Fruit fly (Drosophila melanogaster) whole organism, embryonic: ENCODE results near the gene Top3alpha.

Experiments
- ATbp ChIP-seq: fragments of 200-800 bp; sonication (Bioruptor generic); optimal IDR thresholded peaks from 2 replicates; lab custom pipeline; 2017; ENCODE audit warnings: missing biosample characterization, mild to moderate bottlenecking, missing genetic modification characterization, missing genetic modification reagents
- Ada2b ChIP-seq: fragments of 200-800 bp; sonication (Bioruptor generic); IDR thresholded peaks from 2 replicates; pipeline ENCODE4 v1.3.6; 2022; ENCODE audit warnings: missing biosample characterization, missing genetic modification characterization
- Adf1 ChIP-seq: fragments of 200-800 bp; sonication (Bioruptor generic); IDR thresholded peaks from 2 replicates; pipeline ENCODE4 v1.3.6; 2022; ENCODE audit warnings: missing biosample characterization, missing genetic modification characterization
- Aef1 ChIP-seq: fragments of 200-800 bp; sonication (Bioruptor generic); IDR thresholded peaks from 3 replicates; pipeline ENCODE4 v1.3.6; 2022; ENCODE audit warnings: missing biosample characterization, missing genetic modification characterization
- Bgb ChIP-seq: fragments of 200-800 bp; sonication (Bioruptor generic); IDR thresholded peaks from 2 replicates; pipeline ENCODE4 v1.3.6; 2022; ENCODE audit warnings: missing biosample characterization, missing genetic modification characterization; ENCODE audit not compliant: partially characterized antibody
- BtbVII ChIP-seq: fragments of 200-800 bp; sonication (Bioruptor generic); optimal IDR thresholded peaks from 3 replicates; lab custom pipeline; 2017; ENCODE audit warnings: missing biosample characterization, mild to moderate bottlenecking, missing genetic modification characterization
- Bteb2 ChIP-seq: fragments of 200-800 bp; sonication (Bioruptor generic); optimal IDR thresholded peaks from 2 replicates; lab custom pipeline; 2016; ENCODE audit warnings: missing biosample characterization, missing genetic modification characterization
- CG10274 ChIP-seq: fragments of 200-800 bp; sonication (Bioruptor generic); optimal IDR thresholded peaks from 3 replicates; lab custom pipeline; 2017; ENCODE audit warnings: missing biosample characterization, mild to moderate bottlenecking, missing genetic modification characterization
- CG10462 ChIP-seq: fragments of 200-800 bp; sonication (Bioruptor generic); optimal IDR thresholded peaks from 2 replicates; lab custom pipeline; 2016; ENCODE audit warnings: missing biosample characterization, missing genetic modification characterization
- CG10565 ChIP-seq: fragments of 200-800 bp; sonication (Bioruptor generic); optimal IDR thresholded peaks from 3 replicates; lab custom pipeline; 2016; ENCODE audit warnings: missing biosample characterization, mild to moderate bottlenecking, missing genetic modification characterization
- CG10654 ChIP-seq: fragments of 200-800 bp; sonication (Bioruptor generic); optimal IDR thresholded peaks from 2 replicates; lab custom pipeline; 2016; ENCODE audit warnings: missing biosample characterization, missing genetic modification characterization
- CG12155 ChIP-seq: fragments of 200-800 bp; sonication (Bioruptor generic); optimal IDR thresholded peaks from 3 replicates; lab custom pipeline; 2016; ENCODE audit warnings: missing biosample characterization, missing genetic modification characterization
- CG15269 ChIP-seq: fragments of 200-800 bp; sonication (Bioruptor generic); optimal IDR thresholded peaks from 2 replicates; lab custom pipeline; 2018; ENCODE audit warnings: missing biosample characterization, mild to moderate bottlenecking, missing genetic modification characterization, moderate library complexity
- CG15479 ChIP-seq: fragments of 200-800 bp; sonication (Bioruptor generic); optimal IDR thresholded peaks from 3 replicates; lab custom pipeline; 2019; ENCODE audit warnings: missing biosample characterization, mild to moderate bottlenecking, missing genetic modification characterization, moderate library complexity
- CG1602 ChIP-seq: fragments of 200-800 bp; sonication (Bioruptor generic); optimal IDR thresholded peaks from 3 replicates; lab custom pipeline; 2016; ENCODE audit warnings: missing biosample characterization, missing genetic modification characterization
- CG1603 ChIP-seq: fragments of 200-800 bp; sonication (Bioruptor generic); optimal IDR thresholded peaks from 2 replicates; lab custom pipeline; 2019; ENCODE audit warnings: missing biosample characterization, mild to moderate bottlenecking, missing genetic modification characterization, moderate library complexity
- CG17328 ChIP-seq: fragments of 200-800 bp; sonication (Bioruptor generic); IDR thresholded peaks from 2 replicates; pipeline ENCODE4 v1.3.6; 2022; ENCODE audit warnings: missing biosample characterization, missing genetic modification characterization
- CG18599 ChIP-seq: fragments of 200-800 bp; sonication (Bioruptor generic); optimal IDR thresholded peaks from 3 replicates; lab custom pipeline; 2017; ENCODE audit warnings: missing biosample characterization, missing genetic modification characterization, mild to moderate bottlenecking, moderate library complexity, missing genetic modification reagents
- CG2889 ChIP-seq: fragments of 200-800 bp; sonication (Bioruptor generic); IDR thresholded peaks from 3 replicates; pipeline ENCODE4 v1.3.6; 2022; ENCODE audit warnings: missing biosample characterization, missing genetic modification characterization
- CG34224 ChIP-seq: fragments of 200-800 bp; sonication (Bioruptor generic); IDR thresholded peaks from 3 replicates; pipeline ENCODE4 v1.3.6; 2022; ENCODE audit warnings: missing biosample characterization, missing genetic modification characterization; ENCODE audit not compliant: partially characterized antibody
- CG3726 ChIP-seq: fragments of 200-800 bp; sonication (Bioruptor generic); IDR thresholded peaks from 3 replicates; pipeline ENCODE4, ENCODE4 v1.3.6; 2022; ENCODE audit warnings: missing biosample characterization, missing genetic modification characterization
- CG4820 ChIP-seq: fragments of 200-800 bp; sonication (Bioruptor generic); optimal IDR thresholded peaks from 3 replicates; lab custom pipeline; 2016; ENCODE audit warnings: missing biosample characterization, missing genetic modification characterization
- CG7987 ChIP-seq: fragments of 200-800 bp; sonication (Bioruptor generic); optimal IDR thresholded peaks from 2 replicates; lab custom pipeline; 2018; ENCODE audit warnings: missing biosample characterization, mild to moderate bottlenecking, missing genetic modification characterization, moderate library complexity
- CG8765 ChIP-seq: fragments of 200-800 bp; sonication (Bioruptor generic); IDR thresholded peaks from 2 replicates; pipeline ENCODE4 v1.3.6; 2022; ENCODE audit warnings: missing biosample characterization, missing genetic modification characterization
- CG9215 ChIP-seq: fragments of 200-800 bp; sonication (Bioruptor generic); IDR thresholded peaks from 2 replicates; pipeline ENCODE4 v1.3.6; 2022; ENCODE audit warnings: missing biosample characterization, missing genetic modification characterization
- CG9817 ChIP-seq: fragments of 200-800 bp; sonication (Bioruptor generic); optimal IDR thresholded peaks from 2 replicates; lab custom pipeline; 2018; ENCODE audit warnings: missing biosample characterization, mild to moderate bottlenecking, missing genetic modification characterization, moderate library complexity
- CG9932 ChIP-seq: fragments of 200-800 bp; sonication (Bioruptor generic); IDR thresholded peaks from 2 replicates; pipeline ENCODE4 v1.3.6; 2022; ENCODE audit warnings: missing biosample characterization, missing genetic modification characterization
- CrebB ChIP-seq: fragments of 200-800 bp; sonication (Bioruptor generic); optimal IDR thresholded peaks from 3 replicates; lab custom pipeline; 2018; ENCODE audit warnings: missing biosample characterization, mild to moderate bottlenecking, missing genetic modification characterization
- Dref ChIP-seq: fragments of 200-800 bp; sonication (Bioruptor generic); IDR thresholded peaks from 2 replicates; pipeline ENCODE4 v1.3.6; 2022; ENCODE audit warnings: missing biosample characterization, missing genetic modification characterization
- Fer2 ChIP-seq: fragments of 200-800 bp; sonication (Bioruptor generic); optimal IDR thresholded peaks from 2 replicates; lab custom pipeline; 2018; ENCODE audit warnings: missing biosample characterization, mild to moderate bottlenecking, missing genetic modification characterization, moderate library complexity
- H2.0 ChIP-seq: fragments of 200-800 bp; sonication (Bioruptor generic); IDR thresholded peaks from 2 replicates; pipeline ENCODE4 v1.3.6; 2022; ENCODE audit warnings: missing biosample characterization, missing genetic modification characterization
- HmgD ChIP-seq: fragments of 200-800 bp; sonication (Bioruptor generic); optimal IDR thresholded peaks from 3 replicates; lab custom pipeline; 2016; ENCODE audit warnings: missing biosample characterization, missing genetic modification characterization
- Hmx ChIP-seq: fragments of 200-800 bp; sonication (Bioruptor generic); optimal IDR thresholded peaks from 2 replicates; lab custom pipeline; 2016; ENCODE audit warnings: missing biosample characterization, missing genetic modification characterization
- Nf-YC ChIP-seq: fragments of 200-800 bp; optimal IDR thresholded peaks from 3 replicates; lab custom pipeline; 2019; ENCODE audit warnings: missing biosample characterization, mild to moderate bottlenecking, missing genetic modification characterization, moderate library complexity
- Side ChIP-seq: fragments of 200-800 bp; sonication (Bioruptor generic); optimal IDR thresholded peaks from 2 replicates; lab custom pipeline; 2016; ENCODE audit warnings: missing biosample characterization, missing genetic modification characterization
- Sry-δ ChIP-seq: fragments of 200-800 bp; sonication (Bioruptor generic); optimal IDR thresholded peaks from 2 replicates; lab custom pipeline; 2016; ENCODE audit warnings: missing biosample characterization, missing genetic modification characterization
- Tbp ChIP-seq: fragments of >200 bp; optimal IDR thresholded peaks from 2 replicates; lab custom pipeline; 2018; ENCODE audit warnings: missing biosample characterization, missing genetic modification characterization
- Trl ChIP-seq, 3 experiments: fragments of >200 bp in 2 of 3; fragments of 200-800 bp in 1 of 3; sonication (Bioruptor generic) in 1 of 3; optimal IDR thresholded peaks; 2 replicates in 1 of 3; 3 replicates in 2 of 3; lab custom pipeline; 2016 to 2017; ENCODE audit warnings: missing biosample characterization in 1 of 3, missing genetic modification characterization in 1 of 3
- Vsx1 ChIP-seq: fragments of 200-800 bp; sonication (Bioruptor generic); optimal IDR thresholded peaks from 2 replicates; lab custom pipeline; 2017; ENCODE audit warnings: missing biosample characterization, mild to moderate bottlenecking, missing genetic modification characterization, missing genetic modification reagents
- bcd ChIP-seq: fragments of 200-800 bp; sonication (Bioruptor generic); optimal IDR thresholded peaks from 2 replicates; lab custom pipeline; 2017; ENCODE audit warnings: missing biosample characterization, mild to moderate bottlenecking, missing genetic modification characterization
- bigmax ChIP-seq: fragments of 200-800 bp; sonication (Bioruptor generic); optimal IDR thresholded peaks from 2 replicates; lab custom pipeline; 2018; ENCODE audit warnings: missing biosample characterization, mild to moderate bottlenecking, missing genetic modification characterization
- cad ChIP-seq: fragments of >200 bp; optimal IDR thresholded peaks from 2 replicates; lab custom pipeline; 2017; ENCODE audit warnings: missing biosample characterization, missing genetic modification characterization
- crol ChIP-seq: fragments of 200-800 bp; sonication (Bioruptor generic); IDR thresholded peaks from 2 replicates; pipeline ENCODE4 v1.3.6; 2022; ENCODE audit warnings: missing biosample characterization, missing genetic modification characterization
- cwo ChIP-seq: fragments of 200-800 bp; sonication (Bioruptor generic); optimal IDR thresholded peaks from 3 replicates; lab custom pipeline; 2017; ENCODE audit warnings: missing biosample characterization, missing genetic modification characterization, mild to moderate bottlenecking, moderate library complexity, missing genetic modification reagents
- esg ChIP-seq: fragments of 200-800 bp; sonication (Bioruptor generic); conservative IDR thresholded peaks from 2 replicates; pipeline ENCODE4 v1.3.6; 2022; ENCODE audit warnings: missing biosample characterization, missing genetic modification characterization
- ewg ChIP-seq: fragments of 200-800 bp; sonication (Bioruptor generic); optimal IDR thresholded peaks from 3 replicates; lab custom pipeline; 2017; ENCODE audit warnings: mild to moderate bottlenecking, missing biosample characterization, missing genetic modification reagents, missing genetic modification characterization
- grau ChIP-seq: fragments of 200-800 bp; optimal IDR thresholded peaks from 3 replicates; lab custom pipeline; 2019; ENCODE audit warnings: missing biosample characterization, mild to moderate bottlenecking, missing genetic modification characterization, moderate library complexity
- lab ChIP-seq: fragments of 200-800 bp; sonication (Bioruptor generic); optimal IDR thresholded peaks from 3 replicates; lab custom pipeline; 2017; ENCODE audit warnings: missing biosample characterization, missing genetic modification characterization, mild to moderate bottlenecking, moderate library complexity, missing genetic modification reagents

Gene Top3alpha

DNA sequence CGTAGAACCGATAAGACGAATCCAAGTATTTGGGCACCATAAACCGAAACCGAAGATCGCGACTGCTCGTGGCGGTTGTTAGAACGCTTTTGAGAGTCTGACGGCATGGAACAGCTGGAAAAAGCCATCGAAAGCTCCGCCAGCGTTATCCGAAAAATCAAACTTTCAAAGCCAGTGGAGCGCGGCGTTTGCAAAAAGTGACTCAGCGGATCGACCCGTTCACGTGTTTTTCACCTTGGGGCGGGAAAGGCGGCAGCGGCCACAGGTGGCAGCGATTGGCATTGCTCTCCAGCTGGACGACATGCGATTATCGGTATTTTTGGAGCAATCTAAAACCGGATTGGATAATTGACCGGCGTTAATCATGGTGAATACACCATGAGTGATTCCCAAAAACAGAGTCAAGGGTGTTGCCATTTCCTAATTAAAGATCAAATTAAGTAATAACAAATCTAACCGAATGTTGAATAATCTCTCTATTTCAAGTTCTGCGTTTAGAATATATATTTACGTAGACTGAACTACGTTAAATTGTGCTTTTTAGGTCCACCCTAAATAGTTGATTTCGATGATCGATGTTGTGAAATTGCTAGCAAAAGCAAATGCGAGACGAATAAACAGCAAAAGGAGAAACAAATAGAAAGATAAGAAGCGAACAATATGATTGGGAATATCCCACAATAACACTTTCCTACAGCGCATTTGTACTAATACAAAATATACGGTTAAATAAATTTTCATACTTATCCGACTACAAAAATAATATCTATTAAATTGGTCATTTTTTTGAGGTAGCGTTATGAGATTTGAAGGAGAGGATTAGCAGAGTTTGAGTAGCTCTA, 49.1 kb downstream of the Top3alpha start, which contains the start of gene CG10337 (continued):
- TF ChIP-seq Hmx (GFP tag; lab: Kevin White, UChicago) (no peak), Bteb2 (peak; percentile 34), cad (GFP tag; lab: Kevin White, UChicago) (no peak), Trl (optimal IDR thresholded peaks at IDR 0.05; lab: Kevin White, UChicago) (peak in 1 of 2 experiments; percentile 1), Trl (GFP tag; optimal IDR thresholded peaks at IDR 0.05; lab: Kevin White, UChicago) (no peak), CG10654 (GFP tag; lab: Kevin White, UChicago) (peak; percentile 11), H2.0 (GFP tag; lab: Robert Waterston, UW) (no peak), Nf-YC (tag; lab: Kevin White, UChicago) (peak; percentile 28), Ada2b (peak; percentile 55), CG15269 (tag; lab: Kevin White, UChicago) (peak; percentile 62), Vsx1 (GFP tag; lab: Kevin White, UChicago) (peak; percentile 22), lab (GFP tag; lab: Kevin White, UChicago) (peak; percentile 86), CG17328 (GFP tag; lab: Robert Waterston, UW) (peak; percentile 50), CG2889 (no peak), Tbp (GFP tag; lab: Kevin White, UChicago) (no peak), CG4820 (GFP tag; lab: Kevin White, UChicago) (peak; percentile 7), CG7987 (GFP tag; lab: Kevin White, UChicago) (peak; percentile 60), ATbp (GFP tag; lab: Kevin White, UChicago) (peak; percentile 29), bcd (GFP tag; lab: Kevin White, UChicago) (peak; percentile 36), CG1602 (GFP tag; lab: Kevin White, UChicago) (peak; percentile 6), esg (no peak), CG10274 (GFP tag; lab: Kevin White, UChicago) (peak; percentile 95), grau (tag; lab: Kevin White, UChicago) (peak; percentile 64), Dref (GFP tag; lab: Robert Waterston, UW) (no peak), crol (GFP tag; lab: Robert Waterston, UW) (no peak), Sry-δ (GFP tag; lab: Kevin White, UChicago) (peak; percentile 7), CG9817 (no peak), CG10462 (GFP tag; lab: Kevin White, UChicago) (no peak), CG9215 (GFP tag; lab: Robert Waterston, UW) (no peak; the same call in 1 of the 2 replicates), cwo (GFP tag; lab: Kevin White, UChicago) (peak; percentile 97), CG10565 (no peak), CG8765 (GFP tag; lab: Robert Waterston, UW) (peak; percentile 43; the same call in 1 of the 2 replicates), CG15479 (GFP tag; lab: Kevin White, UChicago) (peak; percentile 56), ewg (GFP tag; lab: Kevin White, UChicago) (peak; percentile 5), CG34224 (0 out of 3 replicates have a peak, but pooled peaks have one; percentile 25), CG9932 (GFP tag; lab: Robert Waterston, UW) (peak; percentile 42), CG3726 (GFP tag; lab: Robert Waterston, UW) (no peak), CG1603 (tag; lab: Kevin White, UChicago) (peak; percentile 32), Aef1 (GFP tag; lab: Robert Waterston, UW) (0 out of 3 replicates have a peak, but pooled peaks have one; percentile 25), Side (GFP tag; lab: Kevin White, UChicago) (no peak), Fer2 (tag; lab: Kevin White, UChicago) (no peak), bigmax (GFP tag; lab: Kevin White, UChicago) (no peak), HmgD (GFP tag; lab: Kevin White, UChicago) (no peak), BtbVII (GFP tag; lab: Kevin White, UChicago) (peak; percentile 44), Bgb (GFP tag; lab: Robert Waterston, UW) (no peak), Adf1 (GFP tag; lab: Robert Waterston, UW) (0 out of 2 replicates have a peak, but pooled peaks have one; percentile 6), CrebB (tag; lab: Kevin White, UChicago) (peak; percentile 45), CG18599 (GFP tag; lab: Kevin White, UChicago) (peak; percentile 80), CG12155 (GFP tag; lab: Kevin White, UChicago) (peak; percentile 16)
